Worm (Caenorhabditis elegans) whole organism, L4 larva: ENCODE results near the gene F46C8.3.

Experiments
- F10B5.3 ChIP-seq: sonication (generic microtip); optimal IDR thresholded peaks from 2 replicates; lab custom pipeline; 2016; ENCODE audit warnings: mild to moderate bottlenecking, missing genetic modification characterization, missing compliant biosample characterization
- Y5F2A.4 ChIP-seq: fragments of 200-800 bp; sonication (Bioruptor generic); optimal IDR thresholded peaks from 2 replicates; lab custom pipeline; 2018; ENCODE audit warnings: mild to moderate bottlenecking, missing genetic modification characterization, missing compliant biosample characterization
- ZK546.5 ChIP-seq, 2 experiments: sonication (generic microtip); optimal IDR thresholded peaks; 2 replicates each; lab custom pipeline; 2017; ENCODE audit warnings: missing biosample characterization in 2 of 2, missing genetic modification characterization in 2 of 2
- aha-1 ChIP-seq: fragments of 150-350 bp; peaks from one replicate; lab custom pipeline; 2014; ENCODE audit warnings: missing biosample characterization, missing genetic modification characterization
- ceh-20 ChIP-seq: fragments of 200-800 bp; sonication (Bioruptor generic); IDR thresholded peaks from 2 replicates; pipeline ENCODE4 v1.3.6; 2022; ENCODE audit warnings: missing genetic modification reagents, missing genetic modification characterization, missing compliant biosample characterization
- ceh-62 ChIP-seq: sonication (generic microtip); optimal IDR thresholded peaks from 2 replicates; lab custom pipeline; 2017; ENCODE audit warnings: missing biosample characterization, missing genetic modification characterization
- ces-1 ChIP-seq: fragments of 150-350 bp; sonication (generic microtip); optimal IDR thresholded peaks from 4 replicates; lab custom pipeline; 2014; ENCODE audit warnings: missing biosample characterization, missing genetic modification reagents, missing genetic modification characterization
- daf-16 ChIP-seq, 3 experiments: sonication (generic microtip); optimal IDR thresholded peaks; 2 replicates each; lab custom pipeline; 2016 to 2017; ENCODE audit warnings: missing genetic modification characterization in 3 of 3, missing genetic modification reagents in 3 of 3, mild to moderate bottlenecking in 2 of 3, missing compliant biosample characterization in 2 of 3, missing biosample characterization in 1 of 3, moderate library complexity in 1 of 3
- daf-19 ChIP-seq: fragments of 200-800 bp; sonication (Bioruptor generic); conservative IDR thresholded peaks from 2 replicates; pipeline ENCODE4 v1.3.6; 2022; ENCODE audit warnings: missing genetic modification characterization, missing compliant biosample characterization
- dmd-6 ChIP-seq: fragments of 200-800 bp; sonication (Bioruptor generic); IDR thresholded peaks from 2 replicates; pipeline ENCODE4 v1.3.6; 2022; ENCODE audit warnings: missing genetic modification reagents, missing genetic modification characterization, missing compliant biosample characterization
- dve-1 ChIP-seq: sonication (generic microtip); optimal IDR thresholded peaks from 2 replicates; lab custom pipeline; 2017; ENCODE audit warnings: antibody characterized with exemption, mild to moderate bottlenecking, missing genetic modification characterization, missing compliant biosample characterization; ENCODE audit not compliant: insufficient read depth
- hif-1 ChIP-seq, 2 experiments: sonication (generic microtip); optimal IDR thresholded peaks; 2 replicates each; lab custom pipeline; 2016 to 2017; ENCODE audit warnings: missing compliant biosample characterization in 2 of 2, missing genetic modification characterization in 2 of 2, missing genetic modification reagents in 2 of 2, missing genotype in 2 of 2, mild to moderate bottlenecking in 1 of 2
- hlh-11 ChIP-seq: fragments of 200-800 bp; sonication (Bioruptor generic); optimal IDR thresholded peaks from 2 replicates; lab custom pipeline; 2018; ENCODE audit warnings: mild to moderate bottlenecking, missing genetic modification characterization, missing compliant biosample characterization
- hmg-1.1 ChIP-seq: fragments of 200-800 bp; sonication (Bioruptor generic); IDR thresholded peaks from 2 replicates; pipeline ENCODE4 v1.3.6; 2022; ENCODE audit warnings: missing genetic modification reagents, missing genetic modification characterization, missing compliant biosample characterization
- lin-1 ChIP-seq: fragments of 200-800 bp; sonication (Bioruptor generic); IDR thresholded peaks from 2 replicates; pipeline ENCODE4 v1.3.6; 2022; ENCODE audit warnings: missing genetic modification reagents, missing genetic modification characterization, missing compliant biosample characterization
- lsy-2 ChIP-seq, 2 experiments: fragments of 150-350 bp in 1 of 2; sonication (generic microtip) in 1 of 2; optimal IDR thresholded peaks; 2 replicates each; lab custom pipeline; 2014 to 2017; ENCODE audit warnings: missing biosample characterization in 2 of 2, missing genetic modification characterization in 2 of 2
- mdl-1 ChIP-seq, 2 experiments: fragments of 150-350 bp in 1 of 2; sonication (generic microtip) in 1 of 2; optimal IDR thresholded peaks; 2 replicates each; lab custom pipeline; 2014 to 2017; ENCODE audit warnings: missing biosample characterization in 2 of 2, missing genetic modification characterization in 2 of 2
- mdt-29 ChIP-seq: fragments of 200-800 bp; sonication (Bioruptor generic); IDR thresholded peaks from 2 replicates; pipeline ENCODE4 v1.3.6; 2022; ENCODE audit warnings: missing genetic modification reagents, missing genetic modification characterization, missing compliant biosample characterization
- mep-1 ChIP-seq: fragments of 150-350 bp; sonication (generic microtip); optimal IDR thresholded peaks from 3 replicates; lab custom pipeline; 2014; ENCODE audit warnings: missing biosample characterization, missing genetic modification characterization
- mes-2 ChIP-seq: sonication (generic microtip); optimal IDR thresholded peaks from 2 replicates; lab custom pipeline; 2016; ENCODE audit warnings: missing genotype, mild to moderate bottlenecking, missing genetic modification characterization, missing compliant biosample characterization; ENCODE audit not compliant: poor library complexity, severe bottlenecking
- mxl-2 ChIP-seq: fragments of 200-800 bp; sonication (Bioruptor generic); conservative IDR thresholded peaks from 2 replicates; pipeline ENCODE4 v1.3.6; 2022; ENCODE audit warnings: missing genetic modification reagents, missing genetic modification characterization, missing compliant biosample characterization
- mxl-3 ChIP-seq: fragments of 200-800 bp; sonication (Bioruptor generic); optimal IDR thresholded peaks from 2 replicates; lab custom pipeline; 2018; ENCODE audit warnings: mild to moderate bottlenecking, missing genetic modification characterization, missing compliant biosample characterization
- nhr-11 ChIP-seq: fragments of 150-350 bp; optimal IDR thresholded peaks from 2 replicates; lab custom pipeline; 2014; ENCODE audit warnings: missing biosample characterization, missing genetic modification characterization
- nhr-28 ChIP-seq: fragments of 150-350 bp; optimal IDR thresholded peaks from 2 replicates; lab custom pipeline; 2014; ENCODE audit warnings: missing biosample characterization, missing genetic modification characterization
- nhr-41 ChIP-seq: fragments of 200-800 bp; sonication (Bioruptor generic); IDR thresholded peaks from 2 replicates; pipeline ENCODE4 v1.3.6; 2022; ENCODE audit warnings: missing genetic modification reagents, missing genetic modification characterization, missing compliant biosample characterization
- nhr-48 ChIP-seq: sonication (generic microtip); optimal IDR thresholded peaks from 2 replicates; lab custom pipeline; 2016; ENCODE audit warnings: mild to moderate bottlenecking, missing genetic modification characterization, missing compliant biosample characterization
- nhr-77 ChIP-seq: fragments of 150-350 bp; optimal IDR thresholded peaks from 2 replicates; lab custom pipeline; 2014; ENCODE audit warnings: missing biosample characterization, missing genetic modification characterization
- pha-4 ChIP-seq, 2 experiments: fragments of 150-350 bp in 1 of 2; fragments of 200-800 bp in 1 of 2; sonication (Bioruptor generic) in 1 of 2; IDR thresholded peaks in 1 of 2; optimal IDR thresholded peaks in 1 of 2; 2 replicates each; pipeline versions ENCODE4 v1.3.6 to Lab custom; 2014 to 2022; ENCODE audit warnings: missing genetic modification characterization in 2 of 2, missing genetic modification reagents in 2 of 2, missing biosample characterization in 1 of 2, missing compliant biosample characterization in 1 of 2
- php-3 ChIP-seq: fragments of 200-800 bp; sonication (Bioruptor generic); IDR thresholded peaks from 2 replicates; pipeline ENCODE4 v1.3.6; 2022; ENCODE audit warnings: missing genetic modification reagents, missing genetic modification characterization, missing compliant biosample characterization
- pqm-1 ChIP-seq: sonication (generic microtip); optimal IDR thresholded peaks from 2 replicates; lab custom pipeline; 2017; ENCODE audit warnings: missing biosample characterization, missing genetic modification characterization
- spr-1 ChIP-seq: sonication (generic microtip); optimal IDR thresholded peaks from 2 replicates; lab custom pipeline; 2016; ENCODE audit warnings: mild to moderate bottlenecking, missing genetic modification characterization, missing compliant biosample characterization
- tra-1 ChIP-seq: fragments of 200-800 bp; sonication (Bioruptor generic); IDR thresholded peaks from 2 replicates; pipeline ENCODE4 v1.3.6; 2022; ENCODE audit warnings: missing genetic modification reagents, missing genetic modification characterization, missing compliant biosample characterization
- unc-62 ChIP-seq, 3 experiments: fragments of 150-350 bp in 1 of 3; sonication (generic microtip); optimal IDR thresholded peaks in 2 of 3; peaks in 1 of 3; 1 replicate in 1 of 3; 2 replicates in 2 of 3; lab custom pipeline; 2014 to 2017; ENCODE audit warnings: missing biosample characterization in 3 of 3, missing genetic modification characterization in 3 of 3, missing genetic modification reagents in 3 of 3, missing genotype in 1 of 3

Gene F46C8.3

ce11 chrX:7572057-7572456 is 46.7 kb downstream of the F46C8.3 start, which contains the start of gene pcyt-1 (continued):
- no peak for TF ChIP-seq F10B5.3 (tag; lab: Kevin White, UChicago)

- peak; percentile 5 for TF ChIP-seq aha-1 (tag; lab: Kevin White, UChicago)
- no peak for TF ChIP-seq ceh-62
- TF ChIP-seq pha-4 (GFP tag; IDR thresholded peaks at IDR 0.05; lab: Robert Waterston, UW) = no peak
- no peak for TF ChIP-seq pha-4 (tag; optimal IDR thresholded peaks at IDR 0.05; lab: Kevin White, UChicago)
Observed at ce11 chrX:7573172-7573571, 47.8 kb downstream of the F46C8.3 start.

ce11 chrX:7573572-7573628 is 48.0 kb downstream of the F46C8.3 start, which contains the start of the genes unc-98 and F08C6.18:
TSS of gene unc-98 (minus strand) at chrX:7573619.
TSS of gene F08C6.18 (minus strand) at chrX:7573628.
- no peak for TF ChIP-seq Y5F2A.4 (GFP tag; lab: Kevin White, UChicago)
- TF ChIP-seq, all 104 proteins: peak for 0

- TF ChIP-seq ceh-62 (no peak), lsy-2 (tag; optimal IDR thresholded peaks at IDR 0.05; lab: Kevin White, UChicago) (no peak), hlh-11 (tag; lab: Kevin White, UChicago) (peak; percentile 45), ceh-20 (GFP tag; lab: Robert Waterston, UW) (no peak), ces-1 (GFP tag; lab: Kevin White, UChicago) (no peak), hmg-1.1 (GFP tag; lab: Robert Waterston, UW) (peak; percentile 37; the same call in 1 of the 2 replicates), nhr-11 (tag; lab: Kevin White, UChicago) (peak; percentile 51), ZK546.5 (tag; optimal IDR thresholded peaks at IDR 0.05; lab: Kevin White, UChicago) (no peak), daf-16 (GFP tag; optimal IDR thresholded peaks at IDR 0.05; lab: Kevin White, UChicago) (peak in 1 of 2 experiments; percentile 45), daf-16 (tag; optimal IDR thresholded peaks at IDR 0.05; lab: Kevin White, UChicago) (no peak)
Observed at ce11 chrX:7573629-7574028, 48.3 kb downstream of the F46C8.3 start.

- TF ChIP-seq spr-1 (tag; lab: Kevin White, UChicago) (no peak), pqm-1 (peak; percentile 97), mdl-1 (tag; optimal IDR thresholded peaks at IDR 0.05; lab: Kevin White, UChicago) (peak in 1 of 2 experiments; percentile 41), mxl-2 (GFP tag; lab: Robert Waterston, UW) (no peak), lsy-2 (tag; optimal IDR thresholded peaks at IDR 0.05; lab: Kevin White, UChicago) (peak in 1 of 2 experiments; percentile 5), mdt-29 (GFP tag; lab: Robert Waterston, UW) (no peak), daf-16 (GFP tag; optimal IDR thresholded peaks at IDR 0.05; lab: Kevin White, UChicago) (no peak), daf-16 (tag; optimal IDR thresholded peaks at IDR 0.05; lab: Kevin White, UChicago) (peak; percentile 87), nhr-48 (tag; lab: Kevin White, UChicago) (peak; percentile 56), nhr-11 (tag; lab: Kevin White, UChicago) (peak; percentile 33), tra-1 (GFP tag; lab: Robert Waterston, UW) (peak; percentile 80), mes-2 (tag; lab: Kevin White, UChicago) (no peak), lin-1 (GFP tag; lab: Robert Waterston, UW) (peak; percentile 38; the same call in 1 of the 2 replicates), nhr-28 (tag; lab: Kevin White, UChicago) (peak; percentile 98), daf-19 (GFP tag; lab: Robert Waterston, UW) (no peak), hmg-1.1 (GFP tag; lab: Robert Waterston, UW) (no peak), mxl-3 (GFP tag; lab: Kevin White, UChicago) (peak; percentile 31), nhr-41 (GFP tag; lab: Robert Waterston, UW) (0 out of 2 replicates have a peak, but pooled peaks have one; percentile 56), ZK546.5 (tag; optimal IDR thresholded peaks at IDR 0.05; lab: Kevin White, UChicago) (no peak), nhr-77 (peak; percentile 17), dmd-6 (GFP tag; lab: Robert Waterston, UW) (peak; percentile 86), unc-62 (GFP tag; optimal IDR thresholded peaks at IDR 0.05 in 1 of 2; lab: Kevin White, UChicago) (peak in 1 of 2 experiments; percentile 98), unc-62 (tag; optimal IDR thresholded peaks at IDR 0.05; lab: Kevin White, UChicago) (no peak), dve-1 (tag; lab: Kevin White, UChicago) (peak; percentile 76), hlh-11 (tag; lab: Kevin White, UChicago) (peak; percentile 76), hif-1 (tag; optimal IDR thresholded peaks at IDR 0.05; lab: Kevin White, UChicago) (peak in 1 of 2 experiments; percentile 2), php-3 (peak; percentile 61), mep-1 (tag; lab: Kevin White, UChicago) (peak; percentile 16)
Observed at ce11 chrX:7575939-7576338, 50.6 kb downstream of the F46C8.3 start.
